Worm (Caenorhabditis elegans): Measurements from ENCODE around the gene C15H9.9.
A peak's percentile ranks its signal among the peaks of the same experiment; 100 is the strongest.

The C15H9.9 gene

DNA sequence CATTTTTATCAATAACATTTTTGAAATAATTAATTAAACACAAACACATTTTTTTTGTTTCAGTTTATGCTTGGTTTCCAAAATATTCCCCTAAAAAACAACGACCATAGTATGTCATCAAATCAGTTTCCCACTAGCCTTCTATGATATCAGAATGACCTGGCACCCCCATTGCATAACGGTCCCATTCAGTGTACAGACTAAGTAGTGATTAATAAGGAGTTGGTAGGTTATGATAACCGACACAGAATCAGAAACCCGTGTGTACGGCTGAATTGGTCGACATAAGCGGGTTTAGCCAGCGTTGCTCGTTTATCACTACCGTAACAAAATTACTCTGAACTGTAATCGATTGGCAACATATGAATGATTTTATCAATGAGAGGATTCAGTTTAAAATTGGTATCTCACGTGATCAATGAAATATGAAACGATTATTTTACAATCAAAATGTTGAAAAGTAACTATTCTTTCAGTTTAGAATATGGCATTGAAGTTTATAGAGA, 29.4 kb upstream of the C15H9.9 start:
- TF ChIP-seq efl-1 (optimal IDR thresholded peaks at IDR 0.05) (no peak), efl-1 (GFP tag; optimal IDR thresholded peaks at IDR 0.05 in 1 of 2) (peak in 1 of 2 experiments; percentile 66), elt-2 (tag; optimal IDR thresholded peaks at IDR 0.05) (peak; percentile 58), fkh-8 (tag; optimal IDR thresholded peaks at IDR 0.05) (no peak), ceh-88 (GFP tag; IDR thresholded peaks at IDR 0.05) (no peak)

DNA sequence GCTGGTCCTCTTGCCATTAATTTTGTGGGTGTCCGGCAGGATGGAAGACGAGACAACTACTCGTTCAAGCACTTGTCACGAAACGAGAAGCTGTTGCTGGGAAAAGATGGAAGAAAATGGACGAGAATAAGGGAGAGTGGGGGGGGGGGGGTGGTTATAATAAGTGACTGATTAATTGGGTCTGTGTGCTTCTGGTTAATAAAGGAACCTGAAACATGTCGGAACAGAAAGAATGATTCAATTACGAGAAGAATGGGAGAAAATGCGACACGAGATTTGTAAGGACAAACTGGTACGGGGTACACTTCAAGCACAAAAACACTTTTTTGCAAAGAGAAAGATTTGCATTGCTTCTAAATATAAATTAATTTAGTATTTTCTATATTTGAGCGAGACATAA, 27.4 kb upstream of the C15H9.9 start:
- no peak for TF ChIP-seq elt-2 (tag; optimal IDR thresholded peaks at IDR 0.05)
- no peak for TF ChIP-seq skn-1 (tag; optimal IDR thresholded peaks at IDR 0.05)
- TF ChIP-seq aha-1 (tag; optimal IDR thresholded peaks at IDR 0.05): no peak
- TF ChIP-seq lir-3 (tag; optimal IDR thresholded peaks at IDR 0.05; ENCODE audit: poor library complexity): no peak
- no peak for TF ChIP-seq mef-2 (tag; optimal IDR thresholded peaks at IDR 0.05)
- no peak for TF ChIP-seq dsc-1 (tag; optimal IDR thresholded peaks at IDR 0.05)
- TF ChIP-seq hlh-4 (tag; optimal IDR thresholded peaks at IDR 0.05): no peak

DNA sequence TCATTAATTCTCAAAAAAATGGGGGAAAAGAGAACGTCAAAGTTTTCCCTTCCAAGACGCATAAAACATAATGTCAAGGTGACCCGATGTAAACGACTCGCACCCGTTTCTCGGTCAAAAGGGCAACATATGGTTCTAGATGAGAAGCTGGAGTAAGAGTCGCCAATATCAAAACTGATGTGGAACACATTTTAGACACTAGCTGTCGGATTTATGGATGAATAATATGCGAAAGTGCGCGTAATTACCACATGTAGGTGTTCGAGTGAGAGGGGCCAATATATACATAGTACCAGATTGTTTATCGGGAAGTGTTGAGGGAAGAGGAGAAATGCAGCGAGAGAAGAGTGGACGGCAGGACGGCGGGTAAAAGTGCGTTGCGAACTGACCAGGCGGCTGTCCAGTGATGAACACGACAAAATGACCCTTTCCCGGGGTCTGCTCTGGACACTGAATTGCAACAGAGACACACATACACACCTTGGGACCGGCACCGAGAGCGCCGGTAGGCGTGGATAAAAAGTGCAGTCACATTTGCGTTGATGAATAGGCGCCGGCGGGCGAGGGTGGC, 23.0 kb upstream of the C15H9.9 start:
- TF ChIP-seq nhr-47 (tag; optimal IDR thresholded peaks at IDR 0.05) (no peak), irx-1 (tag; optimal IDR thresholded peaks at IDR 0.05) (no peak), nhr-19 (GFP tag; conservative IDR thresholded peaks at IDR 0.05) (no peak), tbx-2 (tag; optimal IDR thresholded peaks at IDR 0.05) (no peak), zip-4 (GFP tag; optimal IDR thresholded peaks at IDR 0.05) (no peak), nhr-12 (tag; optimal IDR thresholded peaks at IDR 0.05) (no peak), ztf-11 (tag; optimal IDR thresholded peaks at IDR 0.05) (no peak), blmp-1 (tag; optimal IDR thresholded peaks at IDR 0.05) (peak; percentile 3), dsc-1 (tag; optimal IDR thresholded peaks at IDR 0.05) (peak; percentile 78), Y116A8C.19 (tag; optimal IDR thresholded peaks at IDR 0.05; ENCODE audit: borderline replicate concordance) (no peak), aha-1 (tag; optimal IDR thresholded peaks at IDR 0.05) (no peak), jun-1 (tag; optimal IDR thresholded peaks at IDR 0.05) (no peak), C04F5.9 (tag; optimal IDR thresholded peaks at IDR 0.05) (no peak), skn-1 (tag; optimal IDR thresholded peaks at IDR 0.05) (no peak)

DNA sequence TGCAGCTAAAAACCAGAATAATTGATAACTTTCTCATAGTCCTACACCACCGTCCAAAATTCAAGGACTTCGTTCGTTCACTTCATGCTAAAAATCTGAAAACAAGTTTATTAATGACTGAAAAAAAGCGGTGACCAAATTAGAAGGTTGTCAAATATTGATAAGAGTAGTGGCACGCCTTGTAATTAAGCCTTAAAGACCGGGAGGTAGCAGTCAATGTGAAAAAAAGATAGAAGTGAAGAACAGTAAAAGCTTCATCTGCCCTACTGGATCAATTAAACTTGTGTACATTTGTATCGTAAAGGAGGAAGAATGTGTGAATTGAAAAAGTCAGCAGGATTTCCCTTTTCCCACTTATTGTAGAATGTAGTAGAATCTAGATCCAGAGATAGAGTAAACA, 22.4 kb upstream of the C15H9.9 start, which contains the start of gene tag-275:
Gene tag-275 (minus strand): TSS at position 101 of the 400 bp plus-strand sequence.
- TF ChIP-seq egl-13 (tag; optimal IDR thresholded peaks at IDR 0.05) (no peak), nhr-47 (tag; optimal IDR thresholded peaks at IDR 0.05) (no peak), C34B4.2 (tag; optimal IDR thresholded peaks at IDR 0.05) (no peak), lin-15B (tag; optimal IDR thresholded peaks at IDR 0.05) (no peak), ceh-82 (tag; optimal IDR thresholded peaks at IDR 0.05) (no peak), pax-3 (tag; optimal IDR thresholded peaks at IDR 0.05) (no peak), lin-35 (GFP tag; optimal IDR thresholded peaks at IDR 0.05) (no peak), unc-98 (GFP tag; IDR thresholded peaks at IDR 0.05) (no peak), swsn-7 (tag; optimal IDR thresholded peaks at IDR 0.05) (no peak), F16B12.6 (tag; optimal IDR thresholded peaks at IDR 0.05) (no peak), fkh-8 (tag; optimal IDR thresholded peaks at IDR 0.05) (no peak), pqm-1 (tag; optimal IDR thresholded peaks at IDR 0.05) (no peak), ztf-4 (tag; optimal IDR thresholded peaks at IDR 0.05) (no peak)

DNA sequence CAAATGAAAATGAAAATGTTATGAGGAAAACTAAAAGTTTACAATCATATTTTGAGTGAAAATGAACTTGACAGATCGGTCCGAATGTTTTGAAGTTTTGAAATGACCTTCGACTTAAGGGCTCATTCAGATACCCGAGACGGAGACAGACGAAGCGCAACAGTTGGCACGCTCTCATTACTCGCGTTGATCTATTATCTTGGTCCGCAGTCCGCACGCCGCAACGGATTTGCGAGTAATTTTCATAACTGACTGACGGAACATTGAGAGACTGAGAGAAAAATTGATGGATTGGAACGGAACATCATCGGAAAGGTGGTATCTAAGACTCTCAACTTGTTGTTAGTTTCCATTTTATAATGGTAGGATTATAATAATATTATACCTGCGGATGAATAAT, 17.8 kb upstream of the C15H9.9 start:
- TF ChIP-seq efl-1 (optimal IDR thresholded peaks at IDR 0.05) (no peak), efl-1 (GFP tag; optimal IDR thresholded peaks at IDR 0.05 in 1 of 2) (no peak), F16B12.6 (tag; optimal IDR thresholded peaks at IDR 0.05) (no peak), rnt-1 (tag; optimal IDR thresholded peaks at IDR 0.05) (peak; percentile 21), nhr-237 (tag; optimal IDR thresholded peaks at IDR 0.05) (no peak), C04F5.9 (tag; optimal IDR thresholded peaks at IDR 0.05) (no peak), jun-1 (tag; optimal IDR thresholded peaks at IDR 0.05) (no peak), lin-14 (GFP tag; optimal IDR thresholded peaks at IDR 0.05) (peak; percentile 32), grh-1 (GFP tag; IDR thresholded peaks at IDR 0.05) (no peak), ztf-4 (tag; optimal IDR thresholded peaks at IDR 0.05) (no peak)
